Fruit fly (Drosophila melanogaster) whole organism, embryonic: Measurements from ENCODE around the gene Sec3.

Experiments used
- ATbp ChIP-seq: fragments of 200-800 bp; sonication (Bioruptor generic); optimal IDR thresholded peaks from 2 replicates; lab custom pipeline; 2017; ENCODE audit warnings: missing biosample characterization, mild to moderate bottlenecking, missing genetic modification characterization, missing genetic modification reagents
- Abd-B ChIP-seq: fragments of 200-800 bp; sonication (Bioruptor generic); optimal IDR thresholded peaks from 2 replicates; lab custom pipeline; 2018; ENCODE audit warnings: missing biosample characterization, mild to moderate bottlenecking, missing genetic modification characterization, moderate library complexity
- CG10147 ChIP-seq: fragments of 200-800 bp; sonication (Bioruptor generic); optimal IDR thresholded peaks from 2 replicates; lab custom pipeline; 2019; ENCODE audit warnings: missing biosample characterization, mild to moderate bottlenecking, missing genetic modification characterization, moderate library complexity
- CG10274 ChIP-seq: fragments of 200-800 bp; sonication (Bioruptor generic); optimal IDR thresholded peaks from 3 replicates; lab custom pipeline; 2017; ENCODE audit warnings: missing biosample characterization, mild to moderate bottlenecking, missing genetic modification characterization
- CG13894 ChIP-seq: fragments of 200-800 bp; sonication (Bioruptor generic); optimal IDR thresholded peaks from 3 replicates; lab custom pipeline; 2018; ENCODE audit warnings: missing biosample characterization, mild to moderate bottlenecking, missing genetic modification characterization, moderate library complexity
- CG16815 ChIP-seq: fragments of 200-800 bp; sonication (Bioruptor generic); optimal IDR thresholded peaks from 3 replicates; lab custom pipeline; 2017; ENCODE audit warnings: missing biosample characterization, mild to moderate bottlenecking, missing genetic modification characterization
- CG17568 ChIP-seq: fragments of 200-800 bp; sonication (Bioruptor generic); optimal IDR thresholded peaks from 2 replicates; lab custom pipeline; 2018; ENCODE audit warnings: missing biosample characterization, mild to moderate bottlenecking, missing genetic modification characterization, moderate library complexity
- CG18011 ChIP-seq: fragments of 200-800 bp; sonication (Bioruptor generic); optimal IDR thresholded peaks from 2 replicates; lab custom pipeline; 2017; ENCODE audit warnings: missing biosample characterization, missing genetic modification characterization, mild to moderate bottlenecking, moderate library complexity, missing genotype
- CG31224 ChIP-seq: fragments of 200-800 bp; sonication (Bioruptor generic); IDR thresholded peaks from 2 replicates; pipeline ENCODE4 v1.3.6; 2022; ENCODE audit warnings: missing biosample characterization, missing genetic modification characterization
- CG6689 ChIP-seq: fragments of 200-800 bp; sonication (Bioruptor generic); IDR thresholded peaks from 2 replicates; pipeline ENCODE4 v1.3.6; 2022; ENCODE audit warnings: missing biosample characterization, missing genetic modification characterization
- CG7928 ChIP-seq: fragments of 200-800 bp; sonication (Bioruptor generic); optimal IDR thresholded peaks from 2 replicates; lab custom pipeline; 2017; ENCODE audit warnings: missing biosample characterization, mild to moderate bottlenecking, missing genetic modification characterization
- CG8944 ChIP-seq: fragments of 200-800 bp; sonication (Bioruptor generic); optimal IDR thresholded peaks from 3 replicates; lab custom pipeline; 2016; ENCODE audit warnings: missing biosample characterization, missing genetic modification characterization
- CG9437 ChIP-seq: fragments of 200-800 bp; sonication (Bioruptor generic); optimal IDR thresholded peaks from 2 replicates; lab custom pipeline; 2018; ENCODE audit warnings: missing biosample characterization, mild to moderate bottlenecking, missing genetic modification characterization
- D19A ChIP-seq: fragments of 200-800 bp; optimal IDR thresholded peaks from 3 replicates; lab custom pipeline; 2019; ENCODE audit warnings: missing biosample characterization, mild to moderate bottlenecking, missing genetic modification characterization, moderate library complexity
- Dp ChIP-seq: fragments of 200-800 bp; sonication (Bioruptor generic); optimal IDR thresholded peaks from 2 replicates; lab custom pipeline; 2018; ENCODE audit warnings: missing biosample characterization, mild to moderate bottlenecking, missing genetic modification characterization, moderate library complexity
- Gug ChIP-seq: fragments of 200-800 bp; sonication (Bioruptor generic); IDR thresholded peaks from 4 replicates; pipeline ENCODE4 v1.3.6; 2022; ENCODE audit warnings: missing biosample characterization, missing genetic modification characterization
- HLH3B ChIP-seq: fragments of 200-800 bp; sonication (Bioruptor generic); IDR thresholded peaks from 2 replicates; pipeline ENCODE4 v1.3.6; 2022; ENCODE audit warnings: missing biosample characterization, missing genetic modification characterization
- Lpt ChIP-seq: fragments of >200 bp; optimal IDR thresholded peaks from 2 replicates; lab custom pipeline; 2018; ENCODE audit warnings: missing biosample characterization, missing genetic modification characterization
- MBD-R2 ChIP-seq: fragments of 200-800 bp; sonication (Bioruptor generic); IDR thresholded peaks from 2 replicates; pipeline ENCODE4 v1.3.6; 2022; ENCODE audit warnings: missing biosample characterization, missing genetic modification characterization
- Med ChIP-seq: fragments of 200-800 bp; sonication (Bioruptor generic); peaks from one replicate; lab custom pipeline; 2016; ENCODE audit warnings: missing biosample characterization, missing genetic modification characterization, mild to moderate bottlenecking, inconsistent platforms, moderate library complexity
- NC2β ChIP-seq: fragments of 200-800 bp; sonication (Bioruptor generic); optimal IDR thresholded peaks from 2 replicates; lab custom pipeline; 2016; ENCODE audit warnings: missing biosample characterization, missing genetic modification characterization
- Opbp ChIP-seq: fragments of 200-800 bp; sonication (Bioruptor generic); IDR thresholded peaks from 3 replicates; pipeline ENCODE4 v1.3.6; 2022; ENCODE audit warnings: missing biosample characterization, missing genetic modification characterization; ENCODE audit not compliant: partially characterized antibody
- Ptx1 ChIP-seq: fragments of 200-800 bp; sonication (Bioruptor generic); IDR thresholded peaks from 2 replicates; pipeline ENCODE4 v1.3.6; 2022; ENCODE audit warnings: missing biosample characterization, missing genetic modification characterization
- Rfx ChIP-seq: fragments of 200-800 bp; sonication (Bioruptor generic); IDR thresholded peaks from 2 replicates; pipeline ENCODE4 v1.3.6; 2022; ENCODE audit warnings: missing biosample characterization, missing genetic modification characterization
- Xrp1 ChIP-seq: fragments of 200-800 bp; sonication (Bioruptor generic); IDR thresholded peaks from 2 replicates; pipeline ENCODE4 v1.3.6; 2022; ENCODE audit warnings: missing biosample characterization, missing genetic modification characterization
- abd-A ChIP-seq: fragments of 200-800 bp; sonication (Bioruptor generic); optimal IDR thresholded peaks from 3 replicates; lab custom pipeline; 2019; ENCODE audit warnings: missing biosample characterization, mild to moderate bottlenecking, missing genetic modification characterization, moderate library complexity
- bab2 ChIP-seq: fragments of 200-800 bp; sonication (Bioruptor generic); optimal IDR thresholded peaks from 2 replicates; lab custom pipeline; 2016; ENCODE audit warnings: missing biosample characterization, missing genetic modification characterization
- bbx ChIP-seq: fragments of 200-800 bp; sonication (Bioruptor generic); IDR thresholded peaks from 2 replicates; pipeline ENCODE4 v1.3.6; 2022; ENCODE audit warnings: missing biosample characterization, missing genetic modification characterization; ENCODE audit not compliant: partially characterized antibody
- bcd ChIP-seq: fragments of 200-800 bp; sonication (Bioruptor generic); optimal IDR thresholded peaks from 2 replicates; lab custom pipeline; 2017; ENCODE audit warnings: missing biosample characterization, mild to moderate bottlenecking, missing genetic modification characterization
- cg ChIP-seq: fragments of 200-800 bp; sonication (Bioruptor generic); optimal IDR thresholded peaks from 3 replicates; lab custom pipeline; 2019; ENCODE audit warnings: missing biosample characterization, mild to moderate bottlenecking, missing genetic modification characterization, moderate library complexity
- chinmo ChIP-seq: fragments of 200-800 bp; sonication (Bioruptor generic); IDR thresholded peaks from 4 replicates; pipeline ENCODE4 v1.3.6; 2022; ENCODE audit warnings: missing biosample characterization, missing genetic modification characterization; ENCODE audit not compliant: partially characterized antibody
- crol ChIP-seq: fragments of 200-800 bp; sonication (Bioruptor generic); IDR thresholded peaks from 2 replicates; pipeline ENCODE4 v1.3.6; 2022; ENCODE audit warnings: missing biosample characterization, missing genetic modification characterization
- dysf ChIP-seq: fragments of 200-800 bp; sonication (Bioruptor generic); IDR thresholded peaks from 3 replicates; pipeline ENCODE4 v1.3.6; 2022; ENCODE audit warnings: missing biosample characterization, missing genetic modification characterization
- emc ChIP-seq: fragments of 200-800 bp; sonication (Bioruptor generic); optimal IDR thresholded peaks from 2 replicates; lab custom pipeline; 2016; ENCODE audit warnings: missing biosample characterization, missing genetic modification characterization
- eyg ChIP-seq: fragments of 200-800 bp; sonication (Bioruptor generic); optimal IDR thresholded peaks from 3 replicates; lab custom pipeline; 2016; ENCODE audit warnings: missing biosample characterization, missing genetic modification characterization
- fru ChIP-seq: fragments of >200 bp; optimal IDR thresholded peaks from 2 replicates; lab custom pipeline; 2017
- gem ChIP-seq: fragments of 200-800 bp; sonication (Bioruptor generic); optimal IDR thresholded peaks from 2 replicates; lab custom pipeline; 2019; ENCODE audit warnings: missing biosample characterization, mild to moderate bottlenecking, missing genetic modification characterization, moderate library complexity
- hkb ChIP-seq, 2 experiments: fragments of 200-800 bp in 1 of 2; fragments of >200 bp in 1 of 2; sonication (Bioruptor generic) in 1 of 2; IDR thresholded peaks in 1 of 2; optimal IDR thresholded peaks in 1 of 2; 2 replicates each; pipeline versions ENCODE4 v1.3.6 to Lab custom; 2017 to 2022; ENCODE audit warnings: missing biosample characterization in 1 of 2, missing genetic modification characterization in 1 of 2
- ind ChIP-seq: fragments of 200-800 bp; sonication (Bioruptor generic); optimal IDR thresholded peaks from 3 replicates; lab custom pipeline; 2016; ENCODE audit warnings: missing biosample characterization, missing genetic modification characterization
- lmd ChIP-seq: fragments of 200-800 bp; sonication (Bioruptor generic); IDR thresholded peaks from 2 replicates; pipeline ENCODE4 v1.3.6; 2022; ENCODE audit warnings: missing biosample characterization, missing genetic modification characterization
- nerfin-2 ChIP-seq: fragments of 200-800 bp; sonication (Bioruptor generic); IDR thresholded peaks from 2 replicates; pipeline ENCODE4 v1.3.6; 2022; ENCODE audit warnings: missing biosample characterization, missing genetic modification characterization; ENCODE audit not compliant: partially characterized antibody
- oc ChIP-seq: fragments of 200-800 bp; sonication (Bioruptor generic); optimal IDR thresholded peaks from 2 replicates; lab custom pipeline; 2018; ENCODE audit warnings: missing biosample characterization, mild to moderate bottlenecking, missing genetic modification characterization, moderate library complexity
- onecut ChIP-seq: fragments of 200-800 bp; sonication (Bioruptor generic); IDR thresholded peaks from 2 replicates; pipeline ENCODE4 v1.3.6; 2022; ENCODE audit warnings: missing biosample characterization, missing genetic modification characterization
- pan ChIP-seq, 4 experiments: fragments of >200 bp in 3 of 4; fragments of 200-800 bp in 1 of 4; sonication (Bioruptor generic) in 1 of 4; optimal IDR thresholded peaks in 3 of 4; IDR thresholded peaks in 1 of 4; 2 replicates each; pipeline versions ENCODE4 v1.3.6 to Lab custom; 2017 to 2022; ENCODE audit warnings: missing biosample characterization in 2 of 4, missing genetic modification characterization in 2 of 4, mixed read lengths in 1 of 4
- sens ChIP-seq: fragments of 200-800 bp; sonication (Bioruptor generic); peaks from one replicate; lab custom pipeline; 2016; ENCODE audit warnings: missing biosample characterization, missing genetic modification characterization
- sisA ChIP-seq: fragments of 200-800 bp; sonication (Bioruptor generic); IDR thresholded peaks from 2 replicates; pipeline ENCODE4 v1.3.6; 2022; ENCODE audit warnings: missing biosample characterization, missing genetic modification characterization
- so ChIP-seq: fragments of 200-800 bp; sonication (Bioruptor generic); IDR thresholded peaks from 3 replicates; pipeline ENCODE4 v1.3.6; 2022; ENCODE audit warnings: missing biosample characterization, missing genetic modification characterization
- tgo ChIP-seq: fragments of 200-800 bp; sonication (Bioruptor generic); IDR thresholded peaks from 3 replicates; pipeline ENCODE4 v1.3.6; 2022; ENCODE audit warnings: missing biosample characterization, missing genetic modification characterization
- tna ChIP-seq: fragments of 200-800 bp; sonication (Bioruptor generic); IDR thresholded peaks from 2 replicates; pipeline ENCODE4 v1.3.6; 2022; ENCODE audit warnings: missing biosample characterization, missing genetic modification characterization; ENCODE audit not compliant: partially characterized antibody
- wdn ChIP-seq: fragments of 200-800 bp; sonication (Bioruptor generic); IDR thresholded peaks from 2 replicates; pipeline ENCODE4 v1.3.6; 2022; ENCODE audit warnings: missing biosample characterization, missing genetic modification characterization

Sec3 gene

DNA sequence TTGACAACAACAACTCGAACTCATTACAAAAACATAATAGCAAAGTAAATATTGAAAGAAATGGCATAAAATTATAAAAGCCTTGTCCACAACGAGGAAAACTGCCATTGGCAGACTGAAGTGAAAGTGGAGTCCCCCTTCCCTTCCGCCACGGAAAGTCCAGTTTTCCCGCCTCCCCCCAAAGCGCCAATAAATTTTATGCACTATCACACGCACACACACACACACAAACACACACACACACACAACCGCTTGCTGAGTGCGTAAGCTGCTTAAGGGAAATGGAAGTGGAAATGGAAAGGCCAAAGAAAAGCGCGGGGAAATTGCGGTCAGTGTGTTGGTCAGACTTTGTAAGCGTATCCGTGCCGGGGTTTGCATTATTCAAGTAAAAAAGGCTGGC, 37.5 kb upstream of the Sec3 start:
- no peak for TF ChIP-seq chinmo
- TF ChIP-seq cg (GFP tag; lab: Kevin White, UChicago), result peak; percentile 43
- no peak for TF ChIP-seq Abd-B (GFP tag; lab: Kevin White, UChicago)
- TF ChIP-seq oc (tag; lab: Kevin White, UChicago), result peak; percentile 15
- no peak for TF ChIP-seq CG8944 (GFP tag; lab: Kevin White, UChicago)
- TF ChIP-seq bbx, result no peak
- TF ChIP-seq Opbp (GFP tag; lab: Robert Waterston, UW), result no peak
- TF ChIP-seq fru (lab: Kevin White, UChicago), result no peak
- TF ChIP-seq CG10274 (GFP tag; lab: Kevin White, UChicago), result no peak
- no peak for TF ChIP-seq Lpt
- TF ChIP-seq so (GFP tag; lab: Robert Waterston, UW), result no peak
- no peak for TF ChIP-seq CG16815
- no peak for TF ChIP-seq Gug
- no peak for TF ChIP-seq ind (GFP tag; lab: Kevin White, UChicago)
- TF ChIP-seq NC2β (GFP tag; lab: Kevin White, UChicago), result no peak
- no peak for TF ChIP-seq D19A
- no peak for TF ChIP-seq wdn
- peak; percentile 57 for TF ChIP-seq abd-A (tag; lab: Kevin White, UChicago)
- no peak for TF ChIP-seq bcd (GFP tag; lab: Kevin White, UChicago)
- no peak for TF ChIP-seq Dp (GFP tag; lab: Kevin White, UChicago)
- no peak for TF ChIP-seq CG17568 (GFP tag; lab: Kevin White, UChicago)
- no peak for TF ChIP-seq tna (GFP tag; lab: Robert Waterston, UW)
- 0 out of 2 replicates have a peak, but pooled peaks have one; percentile 14 for TF ChIP-seq crol
- TF ChIP-seq sisA (GFP tag; lab: Robert Waterston, UW), result no peak
- TF ChIP-seq Med (GFP tag; lab: Kevin White, UChicago), result peak; percentile 55
- no peak for TF ChIP-seq emc (GFP tag; lab: Kevin White, UChicago)
- TF ChIP-seq, all 482 proteins: peak for 5

DNA sequence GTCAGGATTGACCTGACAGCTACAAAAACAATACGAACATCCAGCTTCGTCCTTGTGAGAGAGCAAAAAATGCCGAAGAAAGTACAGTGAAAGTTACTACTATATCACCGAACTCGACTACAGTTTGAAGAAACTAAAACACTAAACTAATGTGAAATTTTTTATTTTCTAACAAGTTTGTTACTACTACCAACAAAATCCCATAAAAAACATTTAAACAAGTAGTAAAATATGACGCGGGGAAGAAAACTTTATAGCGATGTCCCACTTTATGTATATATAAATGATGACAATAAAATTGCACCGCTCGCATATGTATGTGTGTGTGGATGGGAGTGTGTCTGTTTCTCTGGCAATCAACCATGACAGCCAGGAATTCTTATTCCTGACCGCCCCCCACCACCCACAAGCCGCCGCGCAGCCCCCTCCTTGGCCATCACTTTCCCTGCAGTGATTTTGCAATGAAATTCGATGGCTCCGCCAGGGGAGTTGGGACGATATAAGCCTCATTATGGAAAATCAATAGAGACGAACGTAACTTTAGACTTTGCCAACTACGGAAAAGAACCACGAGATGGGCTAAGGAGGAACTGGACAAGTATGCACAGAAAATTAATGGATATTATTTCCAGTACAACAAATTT, 36.5 kb upstream of the Sec3 start:
- TF ChIP-seq dysf (GFP tag; lab: Robert Waterston, UW) (peak; percentile 57; the same call in 1 of the 3 replicates), onecut (peak; percentile 77), MBD-R2 (GFP tag; lab: Robert Waterston, UW) (peak; percentile 12; the same call in 1 of the 2 replicates), CG18011 (GFP tag; lab: Kevin White, UChicago) (no peak), nerfin-2 (GFP tag; lab: Robert Waterston, UW) (no peak), Rfx (GFP tag; lab: Robert Waterston, UW) (peak; percentile 48), Xrp1 (GFP tag; lab: Robert Waterston, UW) (peak; percentile 59), CG13894 (tag; lab: Kevin White, UChicago) (no peak), CG6689 (GFP tag; lab: Robert Waterston, UW) (0 out of 2 replicates have a peak, but pooled peaks have one; percentile 19), sens (GFP tag; lab: Kevin White, UChicago) (peak; percentile 11), HLH3B (GFP tag; lab: Robert Waterston, UW) (0 out of 2 replicates have a peak, but pooled peaks have one; percentile 34), ATbp (GFP tag; lab: Kevin White, UChicago) (peak; percentile 20), eyg (no peak), CG9437 (GFP tag; lab: Kevin White, UChicago) (no peak), lmd (GFP tag; lab: Robert Waterston, UW) (peak; percentile 11; the same call in 1 of the 2 replicates), Ptx1 (GFP tag; lab: Robert Waterston, UW) (peak; percentile 57; the same call in 1 of the 2 replicates), CG10147 (GFP tag; lab: Kevin White, UChicago) (peak; percentile 11), bab2 (GFP tag; lab: Kevin White, UChicago) (no peak), CG7928 (GFP tag; lab: Kevin White, UChicago) (no peak), pan (optimal IDR thresholded peaks at IDR 0.05; lab: Kevin White, UChicago) (no peak), pan (GFP tag; optimal IDR thresholded peaks at IDR 0.05 in 1 of 2, IDR thresholded peaks at IDR 0.05 in 1 of 2) (peak in 1 of 2 experiments; percentile 43), hkb (optimal IDR thresholded peaks at IDR 0.05; lab: Kevin White, UChicago) (no peak), hkb (GFP tag; IDR thresholded peaks at IDR 0.05; lab: Robert Waterston, UW) (peak; percentile 18; the same call in 1 of the 2 replicates), CG31224 (GFP tag; lab: Robert Waterston, UW) (no peak), tgo (GFP tag; lab: Robert Waterston, UW) (0 out of 3 replicates have a peak, but pooled peaks have one; percentile 15), gem (tag; lab: Kevin White, UChicago) (peak; percentile 12)
